Worm (Caenorhabditis elegans) whole organism, late embryonic: ENCODE measurements around the gene pges-2.

Source experiments
- ceh-48 ChIP-seq: sonication (generic microtip); optimal IDR thresholded peaks from 2 replicates; lab custom pipeline; 2016; ENCODE audit warnings: missing genetic modification characterization, inconsistent platforms, missing compliant biosample characterization
- hlh-30 ChIP-seq: sonication (generic microtip); optimal IDR thresholded peaks from 2 replicates; lab custom pipeline; 2017; ENCODE audit warnings: antibody characterized with exemption, missing genetic modification characterization, missing compliant biosample characterization; ENCODE audit not compliant: insufficient read depth
- madf-2 ChIP-seq: sonication (generic microtip); optimal IDR thresholded peaks from 2 replicates; lab custom pipeline; 2017; ENCODE audit warnings: missing genetic modification characterization, missing compliant biosample characterization
- nhr-11 ChIP-seq: fragments of 150-350 bp; optimal IDR thresholded peaks from 2 replicates; lab custom pipeline; 2014; ENCODE audit warnings: missing biosample characterization, missing genetic modification characterization

ce11 chrIV:10368326-10368725, 736 bp upstream of the pges-2 start, which contains the start of gene iars-1:
- TF ChIP-seq ceh-48 (tag; lab: Kevin White, UChicago), result no peak
- no peak for TF ChIP-seq nhr-11 (tag; lab: Kevin White, UChicago)
- no peak for TF ChIP-seq hlh-30 (tag; lab: Kevin White, UChicago)
- TF ChIP-seq madf-2 (tag; lab: Kevin White, UChicago), result no peak
